Worm (Caenorhabditis elegans) whole organism, L2 larva: ENCODE data around the gene srlf-37.

ENCODE experiments used
- F13H6.1 ChIP-seq: sonication (generic microtip); optimal IDR thresholded peaks from 2 replicates; lab custom pipeline; 2016; ENCODE audit warnings: missing genetic modification characterization, missing compliant biosample characterization
- ZK546.5 ChIP-seq: sonication (generic microtip); optimal IDR thresholded peaks from 2 replicates; lab custom pipeline; 2017; ENCODE audit warnings: missing biosample characterization, missing genetic modification characterization
- aly-2 ChIP-seq: fragments of 150-350 bp; optimal IDR thresholded peaks from 2 replicates; lab custom pipeline; 2014; ENCODE audit warnings: missing biosample characterization, missing genetic modification characterization
- ceh-82 ChIP-seq: fragments of 150-350 bp; optimal IDR thresholded peaks from 2 replicates; lab custom pipeline; 2014; ENCODE audit warnings: missing biosample characterization, missing genetic modification characterization
- elt-1 ChIP-seq: fragments of 150-350 bp; optimal IDR thresholded peaks from 2 replicates; lab custom pipeline; 2014; ENCODE audit warnings: missing biosample characterization, missing genetic modification characterization
- lin-13 ChIP-seq: fragments of 150-350 bp; optimal IDR thresholded peaks from 2 replicates; lab custom pipeline; 2014; ENCODE audit warnings: missing biosample characterization, missing genetic modification reagents, missing genetic modification characterization
- lin-39 ChIP-seq: fragments of 150-350 bp; optimal IDR thresholded peaks from 2 replicates; lab custom pipeline; 2014; ENCODE audit warnings: missing biosample characterization, missing genetic modification reagents, missing genetic modification characterization
- lsy-2 ChIP-seq, 2 experiments: fragments of 150-350 bp in 1 of 2; sonication (generic microtip) in 1 of 2; optimal IDR thresholded peaks; 2 replicates each; lab custom pipeline; 2014 to 2017; ENCODE audit warnings: missing biosample characterization in 2 of 2, missing genetic modification characterization in 2 of 2
- nhr-11 ChIP-seq: fragments of 150-350 bp; optimal IDR thresholded peaks from 2 replicates; lab custom pipeline; 2014; ENCODE audit warnings: missing biosample characterization, missing genetic modification characterization
- nhr-6 ChIP-seq: fragments of 150-350 bp; optimal IDR thresholded peaks from 2 replicates; lab custom pipeline; 2014; ENCODE audit warnings: missing biosample characterization, missing genetic modification characterization
- skn-1 ChIP-seq: sonication (generic microtip); optimal IDR thresholded peaks from 2 replicates; lab custom pipeline; 2017; ENCODE audit warnings: missing biosample characterization, missing genetic modification characterization
- unc-55 ChIP-seq: fragments of 150-350 bp; sonication (generic microtip); optimal IDR thresholded peaks from 3 replicates; lab custom pipeline; 2014; ENCODE audit warnings: missing biosample characterization, missing genetic modification reagents, missing genetic modification characterization

DNA sequence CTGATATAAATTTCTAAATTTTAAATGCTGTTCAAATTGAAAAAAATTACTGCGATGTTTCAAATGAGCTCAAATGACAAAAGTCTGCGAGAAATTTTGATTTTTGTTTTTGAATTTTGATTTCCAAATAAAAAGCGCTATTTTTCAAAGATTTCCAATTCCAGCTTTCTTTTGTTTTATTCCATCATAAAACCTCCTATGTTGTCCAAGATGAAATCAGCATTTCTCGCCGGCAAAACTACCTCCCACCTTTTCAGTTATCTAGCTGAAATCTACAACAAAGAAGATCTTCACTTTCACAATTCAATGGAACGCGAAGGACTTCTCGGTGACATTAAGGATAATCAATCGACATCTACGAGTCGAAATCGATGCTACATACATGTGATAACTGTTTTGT, 25.0 kb downstream of the srlf-37 start, which contains the start of gene K06H6.4:
- TF ChIP-seq aly-2 (tag; lab: Kevin White, UChicago) = no peak
- TF ChIP-seq lsy-2 (tag; optimal IDR thresholded peaks at IDR 0.05; lab: Kevin White, UChicago) = no peak
- no peak for TF ChIP-seq skn-1 (tag; lab: Kevin White, UChicago)
- no peak for TF ChIP-seq ZK546.5 (tag; lab: Kevin White, UChicago)
- TF ChIP-seq F13H6.1 (tag; lab: Kevin White, UChicago) = no peak
- TF ChIP-seq nhr-6 = no peak
- no peak for TF ChIP-seq ceh-82 (tag; lab: Kevin White, UChicago)
- TF ChIP-seq unc-55 (GFP tag; lab: Kevin White, UChicago) = no peak
- TF ChIP-seq lin-13 (GFP tag; lab: Kevin White, UChicago) = no peak
- no peak for TF ChIP-seq elt-1 (tag; lab: Kevin White, UChicago)
- TF ChIP-seq nhr-11 = no peak
- no peak for TF ChIP-seq lin-39
